Fruit fly (Drosophila melanogaster): Measurements from ENCODE around the gene Fit1.
A peak's percentile ranks its signal among the peaks of the same experiment; 100 is the strongest.

The Fit1 gene

dm6 chr3L:4108072-4108843 lies 4.9 kb downstream of the Fit1 start, which contains the start of gene Ack (continued):
- no peak for TF ChIP-seq prd (optimal IDR thresholded peaks at IDR 0.05)
- TF ChIP-seq prd (GFP tag; IDR thresholded peaks at IDR 0.05), result no peak
- TF ChIP-seq Bdp1 (GFP tag; optimal IDR thresholded peaks at IDR 0.05), result no peak
- peak; percentile 80 for TF ChIP-seq CG14710 (tag; optimal IDR thresholded peaks at IDR 0.05)
- TF ChIP-seq Bgb (GFP tag; IDR thresholded peaks at IDR 0.05; ENCODE audit: partially characterized antibody), result peak; percentile 87
- no peak for TF ChIP-seq chm (GFP tag; IDR thresholded peaks at IDR 0.05)
- TF ChIP-seq CG13287 (GFP tag; IDR thresholded peaks at IDR 0.05; ENCODE audit: partially characterized antibody), result peak; percentile 82
- no peak for TF ChIP-seq CG7357 (GFP tag; IDR thresholded peaks at IDR 0.05)
- no peak for TF ChIP-seq gcm (GFP tag; optimal IDR thresholded peaks at IDR 0.05)
- TF ChIP-seq Hr3 (GFP tag; optimal IDR thresholded peaks at IDR 0.05), result no peak
- peak; percentile 66 for TF ChIP-seq CG4617 (GFP tag; optimal IDR thresholded peaks at IDR 0.05; ENCODE audit: borderline replicate concordance)
- no peak for TF ChIP-seq PHDP (tag; optimal IDR thresholded peaks at IDR 0.05)
- TF ChIP-seq Adf1 (GFP tag; IDR thresholded peaks at IDR 0.05), result peak; percentile 95
- peak; percentile 38 for TF ChIP-seq Deaf1 (tag; optimal IDR thresholded peaks at IDR 0.05)
- TF ChIP-seq sug (tag; optimal IDR thresholded peaks at IDR 0.05), result peak; percentile 31
- TF ChIP-seq Sin3A (optimal IDR thresholded peaks at IDR 0.05), result peak; percentile 49
- no peak for TF ChIP-seq oc (tag; optimal IDR thresholded peaks at IDR 0.05)
- TF ChIP-seq Oli (tag; optimal IDR thresholded peaks at IDR 0.05), result no peak
- peak; percentile 79 for TF ChIP-seq CG2129 (GFP tag; IDR thresholded peaks at IDR 0.05; ENCODE audit: partially characterized antibody)
- TF ChIP-seq Abd-B (GFP tag; optimal IDR thresholded peaks at IDR 0.05), result no peak
- TF ChIP-seq nom (GFP tag; optimal IDR thresholded peaks at IDR 0.05), result peak; percentile 31
- peak; percentile 3 for TF ChIP-seq CG30020 (tag; optimal IDR thresholded peaks at IDR 0.05)
- peak; percentile 42 for TF ChIP-seq CG1603 (tag; optimal IDR thresholded peaks at IDR 0.05)
- no peak for TF ChIP-seq fd3F (GFP tag; optimal IDR thresholded peaks at IDR 0.05)
- no peak for TF ChIP-seq trem (tag; optimal IDR thresholded peaks at IDR 0.05)
- TF ChIP-seq CG3407 (GFP tag; optimal IDR thresholded peaks at IDR 0.05), result no peak
- TF ChIP-seq zen (tag; optimal IDR thresholded peaks at IDR 0.05), result no peak
- peak; percentile 22 for TF ChIP-seq Ets97D (GFP tag; optimal IDR thresholded peaks at IDR 0.05)
- TF ChIP-seq ci (GFP tag; IDR thresholded peaks at IDR 0.05), result 0 out of 3 replicates have a peak, but pooled peaks have one; percentile 23
- TF ChIP-seq CG7963 (GFP tag; IDR thresholded peaks at IDR 0.05; ENCODE audit: partially characterized antibody), result peak; percentile 58
- 0 out of 3 replicates have a peak, but pooled peaks have one; percentile 21 for TF ChIP-seq CG11695 (GFP tag; IDR thresholded peaks at IDR 0.05)
- TF ChIP-seq ERR (GFP tag; optimal IDR thresholded peaks at IDR 0.05), result no peak
- TF ChIP-seq mld (GFP tag; IDR thresholded peaks at IDR 0.05; ENCODE audit: partially characterized antibody), result peak; percentile 47
- no peak for TF ChIP-seq CG4854 (GFP tag; optimal IDR thresholded peaks at IDR 0.05)
- TF ChIP-seq otp (GFP tag; IDR thresholded peaks at IDR 0.05), result no peak; the same call in 2 of the 3 replicates
- TF ChIP-seq unpg (GFP tag; optimal IDR thresholded peaks at IDR 0.05), result no peak
- peak; percentile 52 for TF ChIP-seq E2f2 (GFP tag; IDR thresholded peaks at IDR 0.05)
- TF ChIP-seq HLH3B (GFP tag; IDR thresholded peaks at IDR 0.05), result no peak; the same call in 1 of the 2 replicates
- no peak for TF ChIP-seq so (GFP tag; IDR thresholded peaks at IDR 0.05)
- peak; percentile 59; the same call in 1 of the 2 replicates for TF ChIP-seq CG42726 (GFP tag; IDR thresholded peaks at IDR 0.05; ENCODE audit: partially characterized antibody)
